Worm (Caenorhabditis elegans) whole organism, L4 larva: ENCODE measurements around the gene lgg-1.

Source experiments
- T20F7.1 ChIP-seq: fragments of 200-800 bp; sonication (Bioruptor generic); optimal IDR thresholded peaks from 2 replicates; lab custom pipeline; 2018; ENCODE audit warnings: mild to moderate bottlenecking, missing genetic modification characterization, missing compliant biosample characterization
- Y105C5A.15 ChIP-seq: fragments of 200-800 bp; sonication (Bioruptor generic); IDR thresholded peaks from 2 replicates; pipeline ENCODE4 v1.3.6; 2022; ENCODE audit warnings: missing genetic modification characterization, missing compliant biosample characterization
- Y75B8A.6 ChIP-seq: fragments of 200-800 bp; sonication (Bioruptor generic); IDR thresholded peaks from 2 replicates; pipeline ENCODE4 v1.3.6; 2022; ENCODE audit warnings: missing genetic modification reagents, missing genetic modification characterization, missing compliant biosample characterization
- aha-1 ChIP-seq: fragments of 150-350 bp; peaks from one replicate; lab custom pipeline; 2014; ENCODE audit warnings: missing biosample characterization, missing genetic modification characterization
- ama-1 ChIP-seq: fragments of 150-350 bp; optimal IDR thresholded peaks from 2 replicates; lab custom pipeline; 2014; ENCODE audit warnings: inconsistent platforms, mixed read lengths
- arid-1 ChIP-seq: fragments of 200-800 bp; sonication (Bioruptor generic); conservative IDR thresholded peaks from 2 replicates; pipeline ENCODE4 v1.3.6; 2022; ENCODE audit warnings: missing genetic modification reagents, missing genetic modification characterization, missing compliant biosample characterization
- ceh-20 ChIP-seq: fragments of 200-800 bp; sonication (Bioruptor generic); IDR thresholded peaks from 2 replicates; pipeline ENCODE4 v1.3.6; 2022; ENCODE audit warnings: missing genetic modification reagents, missing genetic modification characterization, missing compliant biosample characterization
- ceh-62 ChIP-seq: sonication (generic microtip); optimal IDR thresholded peaks from 2 replicates; lab custom pipeline; 2017; ENCODE audit warnings: missing biosample characterization, missing genetic modification characterization
- daf-16 ChIP-seq, 3 experiments: sonication (generic microtip); optimal IDR thresholded peaks; 2 replicates each; lab custom pipeline; 2016 to 2017; ENCODE audit warnings: missing genetic modification characterization in 3 of 3, missing genetic modification reagents in 3 of 3, mild to moderate bottlenecking in 2 of 3, missing compliant biosample characterization in 2 of 3, missing biosample characterization in 1 of 3, moderate library complexity in 1 of 3
- dmd-8 ChIP-seq: fragments of 200-800 bp; sonication (Bioruptor generic); IDR thresholded peaks from 2 replicates; pipeline ENCODE4 v1.3.6; 2022; ENCODE audit warnings: missing genetic modification characterization, missing compliant biosample characterization
- duxl-1 ChIP-seq: sonication (generic microtip); optimal IDR thresholded peaks from 2 replicates; lab custom pipeline; 2016; ENCODE audit warnings: mild to moderate bottlenecking, missing genetic modification characterization, moderate library complexity, missing compliant biosample characterization; ENCODE audit not compliant: poor library complexity
- dve-1 ChIP-seq: sonication (generic microtip); optimal IDR thresholded peaks from 2 replicates; lab custom pipeline; 2017; ENCODE audit warnings: antibody characterized with exemption, mild to moderate bottlenecking, missing genetic modification characterization, missing compliant biosample characterization; ENCODE audit not compliant: insufficient read depth
- egl-27 ChIP-seq: sonication (generic microtip); optimal IDR thresholded peaks from 3 replicates; lab custom pipeline; 2017; ENCODE audit warnings: missing biosample characterization, missing genetic modification reagents, missing genetic modification characterization
- egl-43 ChIP-seq: fragments of 200-800 bp; sonication (Bioruptor generic); IDR thresholded peaks from 2 replicates; pipeline ENCODE4 v1.3.6; 2022; ENCODE audit warnings: missing genetic modification reagents, missing genetic modification characterization, missing compliant biosample characterization
- hlh-11 ChIP-seq: fragments of 200-800 bp; sonication (Bioruptor generic); optimal IDR thresholded peaks from 2 replicates; lab custom pipeline; 2018; ENCODE audit warnings: mild to moderate bottlenecking, missing genetic modification characterization, missing compliant biosample characterization
- hlh-30 ChIP-seq: sonication (generic microtip); optimal IDR thresholded peaks from 2 replicates; lab custom pipeline; 2017; ENCODE audit warnings: antibody characterized with exemption, mild to moderate bottlenecking, missing genetic modification characterization, missing compliant biosample characterization; ENCODE audit not compliant: insufficient read depth
- lin-39 ChIP-seq: fragments of 150-350 bp; optimal IDR thresholded peaks from 2 replicates; lab custom pipeline; 2014; ENCODE audit warnings: missing biosample characterization, missing genetic modification reagents, missing genetic modification characterization
- madf-5 ChIP-seq, 2 experiments: fragments of 200-800 bp; sonication (Bioruptor generic); IDR thresholded peaks; 2 replicates each; pipeline ENCODE4 v1.3.6; 2022; ENCODE audit warnings: missing compliant biosample characterization in 2 of 2, missing genetic modification characterization in 2 of 2
- madf-9 ChIP-seq: fragments of 200-800 bp; sonication (Bioruptor generic); conservative IDR thresholded peaks from 2 replicates; pipeline ENCODE4 v1.3.6; 2022; ENCODE audit warnings: missing genetic modification reagents, missing genetic modification characterization, missing compliant biosample characterization
- mdl-1 ChIP-seq, 2 experiments: fragments of 150-350 bp in 1 of 2; sonication (generic microtip) in 1 of 2; optimal IDR thresholded peaks; 2 replicates each; lab custom pipeline; 2014 to 2017; ENCODE audit warnings: missing biosample characterization in 2 of 2, missing genetic modification characterization in 2 of 2
- mes-2 ChIP-seq: sonication (generic microtip); optimal IDR thresholded peaks from 2 replicates; lab custom pipeline; 2016; ENCODE audit warnings: missing genotype, mild to moderate bottlenecking, missing genetic modification characterization, missing compliant biosample characterization; ENCODE audit not compliant: poor library complexity, severe bottlenecking
- mxl-3 ChIP-seq: fragments of 200-800 bp; sonication (Bioruptor generic); optimal IDR thresholded peaks from 2 replicates; lab custom pipeline; 2018; ENCODE audit warnings: mild to moderate bottlenecking, missing genetic modification characterization, missing compliant biosample characterization
- nhr-10 ChIP-seq: fragments of 150-350 bp; optimal IDR thresholded peaks from 2 replicates; lab custom pipeline; 2014; ENCODE audit warnings: missing biosample characterization, missing genetic modification characterization
- nhr-11 ChIP-seq: fragments of 150-350 bp; optimal IDR thresholded peaks from 2 replicates; lab custom pipeline; 2014; ENCODE audit warnings: missing biosample characterization, missing genetic modification characterization
- nhr-28 ChIP-seq: fragments of 150-350 bp; optimal IDR thresholded peaks from 2 replicates; lab custom pipeline; 2014; ENCODE audit warnings: missing biosample characterization, missing genetic modification characterization
- pqm-1 ChIP-seq: sonication (generic microtip); optimal IDR thresholded peaks from 2 replicates; lab custom pipeline; 2017; ENCODE audit warnings: missing biosample characterization, missing genetic modification characterization
- rbr-2 ChIP-seq: sonication (generic microtip); optimal IDR thresholded peaks from 2 replicates; lab custom pipeline; 2016; ENCODE audit warnings: missing genotype, missing genetic modification characterization, missing compliant biosample characterization
- set-16 ChIP-seq: fragments of 200-800 bp; sonication (Bioruptor generic); IDR thresholded peaks from 2 replicates; pipeline ENCODE4 v1.3.6; 2022; ENCODE audit warnings: missing genetic modification reagents, missing genetic modification characterization, missing compliant biosample characterization
- skn-1 ChIP-seq: fragments of 150-350 bp; optimal IDR thresholded peaks from 2 replicates; lab custom pipeline; 2014; ENCODE audit warnings: missing biosample characterization, missing genetic modification characterization
- snpc-1.2 ChIP-seq: fragments of 200-800 bp; sonication (Bioruptor generic); IDR thresholded peaks from 2 replicates; pipeline ENCODE4 v1.3.6; 2022; ENCODE audit warnings: missing genetic modification reagents, missing genetic modification characterization, missing compliant biosample characterization
- vab-7 ChIP-seq: fragments of 200-800 bp; sonication (Bioruptor generic); IDR thresholded peaks from 2 replicates; pipeline ENCODE4 v1.3.6; 2022; ENCODE audit warnings: missing genetic modification reagents, missing genetic modification characterization, missing compliant biosample characterization
- zfp-3 ChIP-seq: fragments of 200-800 bp; sonication (Bioruptor generic); conservative IDR thresholded peaks from 2 replicates; pipeline ENCODE4 v1.3.6; 2022; ENCODE audit warnings: missing genetic modification reagents, missing genetic modification characterization, missing compliant biosample characterization
- ztf-7 ChIP-seq: fragments of 150-350 bp; optimal IDR thresholded peaks from 2 replicates; lab custom pipeline; 2014; ENCODE audit warnings: missing biosample characterization, missing genetic modification characterization

lgg-1 gene

ce11 chrII:6346551-6347079 lies 904 bp downstream of the lgg-1 start (continued):
- TF ChIP-seq dve-1 (tag; lab: Kevin White, UChicago) (peak; percentile 78), duxl-1 (tag; lab: Kevin White, UChicago) (no peak), pqm-1 (tag; lab: Kevin White, UChicago) (no peak), nhr-11 (peak; percentile 74), vab-7 (GFP tag; lab: Robert Waterston, UW) (peak; percentile 51), mes-2 (peak; percentile 47), set-16 (GFP tag; lab: Robert Waterston, UW) (no peak), ztf-7 (tag; lab: Kevin White, UChicago) (peak; percentile 64), madf-5 (GFP tag; IDR thresholded peaks at IDR 0.05; lab: Robert Waterston, UW) (peak in 1 of 2 experiments; percentile 65; a peak in 1 of 4 replicates), zfp-3 (GFP tag; lab: Robert Waterston, UW) (peak; percentile 98), ceh-20 (GFP tag; lab: Robert Waterston, UW) (no peak), egl-27 (no peak), nhr-10 (no peak)

DNA sequence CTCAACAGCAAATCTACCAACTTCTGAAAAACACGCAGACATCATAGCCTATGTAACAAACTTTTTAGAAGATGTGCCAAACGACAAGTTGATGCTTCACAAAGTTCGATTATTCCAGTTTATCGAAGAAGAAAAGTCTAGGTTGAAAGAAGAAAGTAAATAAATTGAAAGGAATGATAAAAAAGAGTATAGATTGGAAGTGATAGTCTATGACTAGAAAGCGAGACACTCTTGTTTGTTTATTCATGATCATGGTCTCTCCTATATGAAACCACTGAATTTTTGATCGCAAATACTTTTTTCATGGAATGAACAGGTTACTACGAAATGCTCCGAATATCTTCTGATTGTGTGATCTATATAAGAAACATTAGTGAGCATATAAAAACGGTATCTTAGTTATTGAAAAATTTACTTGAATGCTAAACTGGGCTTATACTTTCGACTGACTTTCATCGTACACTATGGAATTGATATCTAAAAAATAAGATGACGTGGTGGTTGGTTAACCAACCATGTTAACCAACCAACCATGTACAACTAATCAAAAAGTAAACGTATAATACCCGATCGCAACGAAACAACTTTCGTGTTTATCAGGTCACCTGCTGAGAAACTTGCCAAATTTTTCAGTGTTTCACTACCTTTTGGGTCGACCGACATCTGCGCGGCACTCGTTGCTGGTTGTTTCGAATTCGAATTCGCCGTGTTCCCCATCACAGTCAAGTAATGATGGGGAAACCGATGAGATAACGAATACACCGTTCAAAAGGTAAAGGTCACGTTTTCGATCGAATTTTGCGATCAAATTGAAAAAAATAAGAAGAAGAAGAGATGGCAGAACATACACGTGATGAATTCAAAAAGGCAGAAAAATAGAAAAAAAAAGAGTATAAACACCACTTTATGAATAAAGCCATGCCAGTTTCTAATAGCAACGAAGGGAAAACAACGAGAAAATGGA lies 2.0 kb downstream of the lgg-1 start, which contains the start of gene C32D5.8:
Gene C32D5.8, minus strand, starts transcription at position 770 of the 964 bp plus-strand sequence.
- TF ChIP-seq ceh-62 (tag; lab: Kevin White, UChicago) (no peak), skn-1 (tag; lab: Kevin White, UChicago) (no peak), lin-39 (no peak), Y105C5A.15 (0 out of 2 replicates have a peak, but pooled peaks have one; percentile 41), dmd-8 (GFP tag; lab: Robert Waterston, UW) (peak; percentile 29; the same call in 1 of the 2 replicates), nhr-28 (tag; lab: Kevin White, UChicago) (peak; percentile 11), mdl-1 (tag; optimal IDR thresholded peaks at IDR 0.05; lab: Kevin White, UChicago) (peak in 1 of 2 experiments; percentile 66), T20F7.1 (no peak), hlh-30 (tag; lab: Kevin White, UChicago) (peak; percentile 75), arid-1 (no peak), dve-1 (tag; lab: Kevin White, UChicago) (peak; percentile 47), zfp-3 (GFP tag; lab: Robert Waterston, UW) (no peak), pqm-1 (tag; lab: Kevin White, UChicago) (peak; percentile 18), madf-9 (GFP tag; lab: Robert Waterston, UW) (peak; percentile 44), aha-1 (tag; lab: Kevin White, UChicago) (peak; percentile 92), rbr-2 (tag; lab: Kevin White, UChicago) (no peak), ztf-7 (tag; lab: Kevin White, UChicago) (peak; percentile 30), hlh-11 (tag; lab: Kevin White, UChicago) (peak; percentile 37), ama-1 (lab: Kevin White, UChicago) (peak; percentile 48), mxl-3 (GFP tag; lab: Kevin White, UChicago) (peak; percentile 38), Y75B8A.6 (GFP tag; lab: Robert Waterston, UW) (no peak), daf-16 (GFP tag; optimal IDR thresholded peaks at IDR 0.05; lab: Kevin White, UChicago) (no peak), daf-16 (tag; optimal IDR thresholded peaks at IDR 0.05; lab: Kevin White, UChicago) (peak; percentile 56), snpc-1.2 (0 out of 2 replicates have a peak, but pooled peaks have one; percentile 27)

ce11 chrII:6344513-6344912 lies 3.0 kb downstream of the lgg-1 start:
- TF ChIP-seq daf-16 (GFP tag; optimal IDR thresholded peaks at IDR 0.05; lab: Kevin White, UChicago) (no peak), daf-16 (tag; optimal IDR thresholded peaks at IDR 0.05; lab: Kevin White, UChicago) (peak; percentile 98), egl-43 (GFP tag; lab: Robert Waterston, UW) (no peak)
